Fruit fly (Drosophila melanogaster): ENCODE measurements around the gene Alg1.

Gene Alg1

DNA sequence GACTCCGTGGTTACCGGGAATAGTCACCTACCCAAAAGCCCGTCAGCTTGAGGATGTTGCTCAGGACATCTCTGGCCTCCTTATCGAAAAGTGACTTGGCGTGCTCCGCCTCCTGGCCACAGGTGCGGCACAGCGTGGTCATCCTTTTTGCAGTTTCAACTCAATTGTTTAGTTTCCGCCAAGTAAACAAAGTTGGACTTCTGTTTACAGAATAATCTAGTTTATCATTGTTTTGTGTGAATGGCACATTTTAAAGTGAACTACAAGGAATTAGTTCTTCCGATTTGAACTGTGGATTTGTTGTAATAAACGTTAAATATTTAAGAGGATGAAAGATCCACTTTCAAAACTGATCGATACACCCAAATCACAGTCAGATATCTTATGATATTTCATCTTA is 7.9 kb downstream of the Alg1 start, which contains the start of gene CG17806:
Gene CG17806 (minus strand): TSS at position 236 of the 400 bp plus-strand sequence.
- peak; percentile 11 for TF ChIP-seq CG17801 (GFP tag; optimal IDR thresholded peaks at IDR 0.05; ENCODE audit: partially characterized antibody)

DNA sequence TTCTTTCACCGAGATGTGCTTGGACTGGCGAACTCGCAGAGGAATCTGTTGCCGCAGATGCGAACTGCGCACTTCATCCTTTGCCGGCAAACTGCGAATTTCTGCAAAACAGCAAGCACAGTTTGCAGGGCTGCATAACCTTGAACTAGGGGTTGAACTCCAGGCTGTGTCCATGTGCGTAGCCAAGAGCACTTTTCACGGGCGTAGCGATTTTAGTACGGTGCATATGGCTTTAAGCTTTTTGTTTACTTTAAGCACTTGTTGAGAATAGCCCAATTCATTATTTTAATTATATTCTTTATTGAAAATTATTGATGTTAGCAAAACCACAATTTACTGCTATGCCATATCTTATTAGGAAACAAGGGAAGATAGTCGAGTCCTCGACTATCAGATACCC is 9.7 kb downstream of the Alg1 start, which contains the start of gene CG17803:
Gene CG17803 (minus strand): TSS at position 249 of the 400 bp plus-strand sequence.
- no peak for TF ChIP-seq CG17801 (GFP tag; optimal IDR thresholded peaks at IDR 0.05; ENCODE audit: partially characterized antibody)

DNA sequence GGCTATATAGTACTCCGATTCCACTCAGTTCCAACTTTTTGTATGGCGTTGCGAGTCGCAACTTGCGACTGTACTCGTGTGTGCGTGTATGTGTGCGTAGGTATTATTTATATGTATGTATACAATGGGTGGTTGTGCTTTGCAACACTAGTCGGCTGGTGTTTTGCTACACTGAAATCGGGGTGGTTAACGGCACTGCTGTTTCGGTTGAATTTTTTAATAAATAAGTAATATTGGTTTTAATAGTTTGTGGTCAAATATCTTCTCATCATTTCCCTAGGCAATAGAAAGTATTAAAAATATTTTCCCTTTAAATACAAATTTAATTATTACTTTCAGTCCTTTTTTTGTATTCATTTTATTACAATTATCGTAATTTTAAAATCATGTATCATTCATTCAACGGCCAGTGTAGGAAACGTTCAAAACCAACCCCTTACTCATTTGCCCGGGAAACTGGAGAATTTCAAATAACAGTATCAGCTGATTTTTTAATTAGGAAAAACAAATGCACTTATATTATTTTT is 12.7 kb downstream of the Alg1 start, which contains the start of gene CG7379:
Gene CG7379 (minus strand): TSS at position 94 of the 527 bp plus-strand sequence.
- peak; percentile 64 for TF ChIP-seq CG17801 (GFP tag; optimal IDR thresholded peaks at IDR 0.05; ENCODE audit: partially characterized antibody)

DNA sequence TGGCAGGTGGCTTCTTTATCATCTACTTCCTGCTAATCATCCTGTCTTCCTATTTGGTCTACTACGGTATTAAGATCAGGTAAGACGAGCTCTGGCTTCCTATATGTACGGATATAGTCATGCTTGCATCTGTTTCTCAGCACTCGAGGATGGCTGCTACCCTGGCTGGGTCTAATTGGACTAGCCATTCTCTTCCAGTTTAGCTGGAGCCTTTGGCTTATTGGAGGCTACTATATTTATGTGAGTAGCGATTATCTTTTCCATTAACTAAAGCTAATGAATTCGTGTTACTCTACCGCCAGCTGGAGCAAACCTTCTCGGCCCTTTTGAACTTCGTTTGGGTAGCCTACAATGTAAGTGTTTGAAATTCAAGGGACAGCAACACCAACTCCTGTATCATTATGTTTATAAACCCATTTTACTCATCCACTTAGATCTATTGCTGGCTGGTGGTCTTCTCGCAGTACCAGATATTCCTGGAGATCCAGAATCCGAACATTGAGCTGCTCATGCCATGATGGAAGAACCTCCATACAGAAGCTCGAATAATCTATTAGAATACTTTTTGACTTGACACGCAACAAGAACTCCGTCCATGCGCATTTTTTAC is 15.3 kb downstream of the Alg1 start:
- TF ChIP-seq CG17801 (GFP tag; optimal IDR thresholded peaks at IDR 0.05; ENCODE audit: partially characterized antibody) = no peak

DNA sequence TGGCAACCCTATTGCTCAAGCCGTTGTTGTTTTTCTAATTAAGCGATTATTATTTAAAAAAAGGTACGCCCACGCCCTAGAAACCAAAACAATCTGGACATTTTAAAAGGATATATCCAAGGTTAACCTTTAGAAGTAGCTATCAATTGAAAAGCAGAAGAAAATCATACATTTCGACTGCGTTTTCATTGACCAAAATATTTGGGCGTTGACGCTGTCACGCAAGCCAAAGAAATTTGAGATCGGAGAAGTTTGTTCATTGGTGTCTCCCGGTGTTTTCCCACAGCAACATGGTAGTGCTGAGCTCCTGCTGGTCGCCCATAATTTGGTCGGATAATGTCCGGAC is 15.9 kb downstream of the Alg1 start, which contains the start of gene pasi1:
Gene pasi1 (plus strand): TSS at position 1 of the 346 bp plus-strand sequence.
- TF ChIP-seq CG17801 (GFP tag; optimal IDR thresholded peaks at IDR 0.05; ENCODE audit: partially characterized antibody) = no peak

DNA sequence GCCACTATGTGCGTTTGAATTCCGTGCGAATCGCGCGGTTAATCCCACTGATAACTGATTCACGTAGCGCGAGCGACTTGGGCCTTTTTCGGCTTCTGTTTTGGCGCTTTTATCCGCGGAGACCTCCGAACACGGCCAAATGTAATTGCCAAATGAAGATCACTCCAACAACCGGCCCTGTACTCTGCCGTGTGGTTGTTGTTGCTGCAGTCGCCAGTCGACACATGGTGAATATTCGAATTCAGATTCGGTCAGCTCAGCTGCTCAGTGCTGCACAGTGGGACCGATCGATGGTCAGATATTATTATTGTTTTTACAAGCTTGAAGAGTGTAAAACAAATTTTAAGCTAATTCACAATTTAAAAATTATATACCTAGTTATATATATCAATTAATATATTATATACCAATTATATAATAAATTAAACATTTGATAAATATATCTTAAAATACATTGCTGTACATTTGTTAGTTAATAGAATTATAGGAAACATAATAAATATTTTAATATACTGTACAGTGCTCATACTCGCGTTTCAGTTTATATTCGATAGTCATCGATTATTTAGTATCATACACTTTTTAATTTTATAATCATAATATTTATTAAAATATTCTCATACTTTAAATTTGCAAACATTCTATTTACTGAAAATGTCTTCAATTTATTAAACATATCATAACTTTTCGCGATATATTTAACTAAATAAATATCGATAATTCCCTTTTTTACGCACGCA is 16.4 kb downstream of the Alg1 start, which contains the start of gene CG43102:
Gene CG43102 (minus strand): TSS at position 156 of the 740 bp plus-strand sequence.
- peak; percentile 68 for TF ChIP-seq CG17801 (GFP tag; optimal IDR thresholded peaks at IDR 0.05; ENCODE audit: partially characterized antibody)

DNA sequence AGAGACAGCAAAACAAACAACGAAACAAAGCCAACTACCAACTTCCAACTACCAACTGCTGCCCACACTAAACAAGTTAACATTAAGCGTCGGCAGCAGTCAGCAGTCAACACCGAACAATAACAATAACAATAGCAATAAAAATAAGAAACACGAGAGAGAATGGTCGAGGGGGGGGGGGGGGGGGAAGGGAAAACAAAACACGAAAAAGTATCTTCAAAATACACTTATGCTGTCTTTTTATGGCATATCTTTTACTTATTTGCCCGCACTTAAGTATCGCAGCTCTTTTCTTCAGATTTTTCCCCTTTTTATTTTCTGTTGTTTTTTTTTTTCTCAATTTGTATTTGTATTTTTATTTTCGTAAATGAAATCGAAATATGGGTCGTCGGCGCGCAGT is 17.6 kb downstream of the Alg1 start:
- TF ChIP-seq CG17801 (GFP tag; optimal IDR thresholded peaks at IDR 0.05; ENCODE audit: partially characterized antibody) = peak; percentile 58

DNA sequence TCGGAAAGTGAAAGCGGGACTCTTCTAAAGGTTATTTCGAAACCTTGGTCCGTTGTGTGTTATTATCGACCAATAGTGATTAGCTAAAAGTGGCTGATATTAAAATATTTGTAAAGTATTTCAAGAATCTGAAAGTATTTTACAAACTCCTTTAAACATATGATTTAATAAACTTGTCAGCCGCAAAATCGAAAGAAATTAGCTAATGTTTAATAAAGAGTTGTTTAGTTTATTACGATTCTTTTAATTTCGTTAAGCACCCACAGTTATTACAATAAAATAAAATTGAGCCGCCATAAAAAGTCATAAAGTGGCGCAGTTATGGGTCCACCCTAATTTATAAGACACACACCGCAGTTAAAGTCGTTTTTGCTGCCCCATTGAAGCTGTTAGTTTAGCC is 21.0 kb downstream of the Alg1 start:
- no peak for TF ChIP-seq CG17801 (GFP tag; optimal IDR thresholded peaks at IDR 0.05; ENCODE audit: partially characterized antibody)

DNA sequence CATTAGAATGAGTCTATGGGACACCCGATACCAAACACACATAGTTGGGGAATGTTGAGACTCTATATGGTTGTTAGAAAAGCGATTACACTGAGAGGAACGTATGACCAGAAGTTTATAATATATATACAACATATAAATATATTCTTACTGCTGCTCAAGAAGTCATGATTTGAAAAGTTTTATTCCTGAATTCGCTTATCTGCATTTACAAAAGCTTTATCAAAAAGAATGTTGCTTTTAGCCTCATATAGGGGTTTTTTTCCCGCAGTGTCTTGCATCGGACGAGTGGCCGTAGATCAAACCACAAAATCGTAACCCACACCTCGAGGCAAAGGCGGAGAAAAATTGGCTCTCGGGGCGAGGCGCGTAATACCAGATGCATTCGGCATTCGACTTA is 23.2 kb downstream of the Alg1 start:
- no peak for TF ChIP-seq CG17801 (GFP tag; optimal IDR thresholded peaks at IDR 0.05; ENCODE audit: partially characterized antibody)

DNA sequence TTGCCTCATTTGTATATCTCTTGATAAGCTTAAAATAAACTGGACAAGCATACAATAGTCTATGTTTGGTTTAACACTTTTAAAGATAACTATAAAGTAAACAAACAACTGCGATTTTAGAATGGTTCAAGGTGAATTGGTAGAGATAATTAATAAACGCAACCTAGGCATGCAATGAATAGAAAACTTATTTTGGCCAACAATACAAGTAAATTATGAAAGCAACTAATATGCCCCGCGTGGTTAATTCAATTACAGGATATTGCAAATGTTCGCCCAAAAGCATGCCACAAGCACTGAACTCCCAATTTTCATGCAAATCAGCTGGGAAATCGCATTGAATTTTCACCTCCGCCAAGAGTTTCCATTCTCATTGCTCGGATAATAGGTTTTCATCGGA is 26.7 kb downstream of the Alg1 start:
- no peak for TF ChIP-seq CG17801 (GFP tag; optimal IDR thresholded peaks at IDR 0.05; ENCODE audit: partially characterized antibody)

DNA sequence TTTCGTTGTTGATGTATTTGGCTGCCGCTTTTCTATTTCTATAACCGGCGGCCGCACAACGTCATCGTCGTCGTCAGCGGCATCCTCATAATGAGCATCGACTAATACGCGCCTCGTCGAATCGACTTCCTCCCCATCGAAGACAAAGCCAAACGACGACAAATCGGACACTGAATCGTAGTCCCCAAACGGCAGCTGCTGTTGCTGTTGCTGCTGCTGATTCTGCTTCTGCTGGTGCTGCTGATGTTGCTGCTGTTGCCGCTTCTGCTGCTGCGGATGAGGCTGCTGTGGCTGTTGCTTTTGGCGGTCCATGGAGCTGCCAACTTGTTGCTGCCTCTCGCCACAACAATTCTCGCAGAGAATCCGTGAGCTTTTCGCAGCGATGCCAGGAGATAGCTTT is 27.8 kb downstream of the Alg1 start:
- TF ChIP-seq CG17801 (GFP tag; optimal IDR thresholded peaks at IDR 0.05; ENCODE audit: partially characterized antibody) = no peak

DNA sequence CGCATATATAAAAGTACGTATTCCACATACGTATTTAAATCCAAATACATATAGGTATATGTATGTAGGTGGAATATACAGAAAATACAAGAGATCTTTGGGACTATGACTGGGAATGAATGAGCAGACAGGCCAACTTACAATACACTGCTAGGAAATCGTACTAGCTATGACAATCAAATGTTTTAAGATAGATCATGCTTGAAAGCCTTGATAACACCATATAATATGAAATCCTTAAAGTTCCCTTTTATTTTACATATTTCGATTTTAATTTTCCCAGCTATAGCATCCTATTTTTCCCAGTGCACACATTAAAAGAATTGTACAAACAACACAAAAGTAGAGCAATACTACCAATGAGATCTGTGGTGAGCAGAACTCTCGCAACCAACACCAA is 29.6 kb downstream of the Alg1 start:
- TF ChIP-seq CG17801 (GFP tag; optimal IDR thresholded peaks at IDR 0.05; ENCODE audit: partially characterized antibody) = peak; percentile 41

DNA sequence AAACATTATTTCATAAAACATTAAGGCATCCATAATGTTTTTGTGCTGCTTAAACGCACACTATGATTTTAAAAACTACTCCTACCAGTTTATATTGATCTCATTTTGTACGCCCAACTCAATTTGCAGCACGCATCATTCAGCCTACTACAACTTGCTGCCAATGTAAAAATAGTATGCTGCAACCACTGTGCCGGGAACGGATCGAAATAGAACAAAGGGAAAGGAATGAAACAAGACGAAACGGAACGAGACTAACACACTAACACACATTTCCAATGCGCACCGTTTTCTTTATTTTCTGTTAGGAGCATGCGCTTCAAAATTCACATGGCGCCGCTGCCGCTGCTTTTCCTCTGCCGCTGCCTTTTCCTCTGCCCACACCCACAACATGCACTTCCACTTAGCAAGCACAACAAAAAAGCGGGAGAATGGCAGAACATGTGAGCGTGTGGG is 34.0 kb downstream of the Alg1 start:
- TF ChIP-seq CG17801 (GFP tag; optimal IDR thresholded peaks at IDR 0.05; ENCODE audit: partially characterized antibody) = no peak

DNA sequence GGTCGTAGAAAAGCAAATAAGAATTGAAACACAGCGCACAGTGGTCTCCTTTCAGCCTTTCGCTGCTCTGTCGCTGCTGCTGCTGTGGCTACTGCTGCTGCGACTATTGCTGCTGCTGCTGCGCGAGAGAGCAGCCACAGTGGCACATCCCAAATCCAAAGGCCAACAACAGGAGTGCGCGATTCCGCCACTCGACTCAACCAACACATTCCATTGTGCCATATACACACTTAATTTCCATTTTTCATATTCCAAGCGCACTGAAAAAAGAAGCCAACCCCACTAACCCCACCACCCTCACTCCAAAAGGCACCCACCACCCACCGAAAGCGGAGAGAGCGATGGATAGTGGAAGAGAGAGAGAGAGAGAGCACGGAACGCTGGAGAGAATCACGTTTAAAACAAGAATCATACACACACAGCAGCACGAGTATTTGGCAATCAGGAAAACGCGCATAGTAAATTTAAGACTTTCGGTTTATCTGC is 34.8 kb downstream of the Alg1 start:
- TF ChIP-seq CG17801 (GFP tag; optimal IDR thresholded peaks at IDR 0.05; ENCODE audit: partially characterized antibody) = no peak

DNA sequence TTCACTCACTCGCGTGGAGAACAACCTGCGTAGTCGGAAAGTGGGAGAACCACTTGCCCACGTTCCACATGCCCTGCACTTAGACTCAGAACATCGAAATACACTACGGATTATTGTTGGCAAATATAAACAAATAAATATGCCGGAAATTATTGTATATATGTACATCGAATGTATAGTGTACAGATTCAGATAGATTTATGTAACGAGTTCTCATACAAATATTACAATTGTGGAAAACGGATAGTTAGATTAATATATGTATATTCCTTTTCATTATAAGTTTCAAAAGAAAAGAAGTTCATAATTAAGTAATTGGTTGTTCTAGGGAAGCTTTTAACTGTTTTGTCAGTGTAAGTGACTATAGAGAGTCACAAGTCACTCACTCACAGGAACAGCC is 36.4 kb downstream of the Alg1 start:
- no peak for TF ChIP-seq CG17801 (GFP tag; optimal IDR thresholded peaks at IDR 0.05; ENCODE audit: partially characterized antibody)

DNA sequence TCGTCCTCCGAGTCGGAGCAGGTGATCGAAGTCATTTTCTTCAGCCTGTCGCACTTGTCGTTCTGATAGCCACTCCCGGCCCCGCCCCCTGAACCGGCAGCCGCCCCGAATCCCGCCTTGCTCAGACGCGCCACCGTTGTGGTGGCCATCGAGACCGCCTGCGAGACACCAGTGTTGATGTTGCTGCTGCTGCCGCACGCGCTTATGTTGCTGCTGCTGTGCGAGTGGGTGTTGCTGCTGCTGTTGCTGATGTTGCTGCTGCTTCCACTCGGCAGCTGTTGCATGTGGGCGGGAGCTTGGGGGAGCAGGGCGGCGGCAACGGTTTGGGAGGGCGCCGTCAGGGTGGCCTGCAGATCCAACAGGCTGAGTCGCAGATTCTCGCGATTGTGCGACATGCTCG is 37.0 kb downstream of the Alg1 start:
- TF ChIP-seq CG17801 (GFP tag; optimal IDR thresholded peaks at IDR 0.05; ENCODE audit: partially characterized antibody) = no peak
